Worm (Caenorhabditis elegans) whole organism, L4 larva: Measurements from ENCODE around the gene VZK822L.2.

Experiments used
- D1046.2 ChIP-seq: fragments of 200-800 bp; sonication (Bioruptor generic); IDR thresholded peaks from 2 replicates; pipeline ENCODE4 v1.3.6; 2022; ENCODE audit warnings: missing genetic modification characterization, missing compliant biosample characterization
- F10B5.3 ChIP-seq: sonication (generic microtip); optimal IDR thresholded peaks from 2 replicates; lab custom pipeline; 2016; ENCODE audit warnings: mild to moderate bottlenecking, missing genetic modification characterization, missing compliant biosample characterization
- F26F4.8 ChIP-seq: fragments of 200-800 bp; sonication (Bioruptor generic); conservative IDR thresholded peaks from 2 replicates; pipeline ENCODE4 v1.3.6; 2022; ENCODE audit warnings: missing genetic modification characterization, missing compliant biosample characterization
- F37D6.2 ChIP-seq: sonication (generic microtip); optimal IDR thresholded peaks from 2 replicates; lab custom pipeline; 2016; ENCODE audit warnings: mild to moderate bottlenecking, missing genetic modification characterization, missing compliant biosample characterization
- F44E2.7 ChIP-seq: fragments of 200-800 bp; sonication (Bioruptor generic); IDR thresholded peaks from 2 replicates; pipeline ENCODE4 v2.1.2; 2022; ENCODE audit warnings: missing genetic modification characterization, missing compliant biosample characterization
- F49E8.2 ChIP-seq: sonication (generic microtip); optimal IDR thresholded peaks from 2 replicates; lab custom pipeline; 2016; ENCODE audit warnings: missing compliant biosample characterization, mild to moderate bottlenecking, missing genetic modification characterization, borderline replicate concordance
- R02D3.7 ChIP-seq: fragments of 150-350 bp; sonication (generic microtip); optimal IDR thresholded peaks from 3 replicates; lab custom pipeline; 2014; ENCODE audit warnings: missing biosample characterization, missing genetic modification characterization
- Y105C5A.15 ChIP-seq: fragments of 200-800 bp; sonication (Bioruptor generic); IDR thresholded peaks from 2 replicates; pipeline ENCODE4 v1.3.6; 2022; ENCODE audit warnings: missing genetic modification characterization, missing compliant biosample characterization
- Y5F2A.4 ChIP-seq: fragments of 200-800 bp; sonication (Bioruptor generic); optimal IDR thresholded peaks from 2 replicates; lab custom pipeline; 2018; ENCODE audit warnings: mild to moderate bottlenecking, missing genetic modification characterization, missing compliant biosample characterization
- ZK337.2 ChIP-seq: fragments of 200-800 bp; sonication (Bioruptor generic); IDR thresholded peaks from 2 replicates; pipeline ENCODE4 v1.3.6; 2022; ENCODE audit warnings: missing genetic modification reagents, missing genetic modification characterization, missing compliant biosample characterization
- aha-1 ChIP-seq: fragments of 150-350 bp; peaks from one replicate; lab custom pipeline; 2014; ENCODE audit warnings: missing biosample characterization, missing genetic modification characterization
- aly-2 ChIP-seq: sonication (generic microtip); optimal IDR thresholded peaks from 2 replicates; lab custom pipeline; 2018; ENCODE audit warnings: missing biosample characterization, missing genetic modification characterization
- ceh-20 ChIP-seq: fragments of 200-800 bp; sonication (Bioruptor generic); IDR thresholded peaks from 2 replicates; pipeline ENCODE4 v1.3.6; 2022; ENCODE audit warnings: missing genetic modification reagents, missing genetic modification characterization, missing compliant biosample characterization
- ceh-44 ChIP-seq: fragments of 200-800 bp; sonication (Bioruptor generic); IDR thresholded peaks from 2 replicates; pipeline ENCODE4 v1.3.6; 2022; ENCODE audit warnings: missing genetic modification reagents, missing genetic modification characterization, missing compliant biosample characterization
- ces-1 ChIP-seq: fragments of 150-350 bp; sonication (generic microtip); optimal IDR thresholded peaks from 4 replicates; lab custom pipeline; 2014; ENCODE audit warnings: missing biosample characterization, missing genetic modification reagents, missing genetic modification characterization
- ctbp-1 ChIP-seq: fragments of 200-800 bp; sonication (Bioruptor generic); IDR thresholded peaks from 2 replicates; pipeline ENCODE4 v1.3.6; 2022; ENCODE audit warnings: missing genetic modification reagents, missing genetic modification characterization, missing compliant biosample characterization
- daf-16 ChIP-seq, 3 experiments: sonication (generic microtip); optimal IDR thresholded peaks; 2 replicates each; lab custom pipeline; 2016 to 2017; ENCODE audit warnings: missing genetic modification characterization in 3 of 3, missing genetic modification reagents in 3 of 3, mild to moderate bottlenecking in 2 of 3, missing compliant biosample characterization in 2 of 3, missing biosample characterization in 1 of 3, moderate library complexity in 1 of 3
- daf-8 ChIP-seq: fragments of 200-800 bp; sonication (Bioruptor generic); IDR thresholded peaks from 2 replicates; pipeline ENCODE4 v1.3.6; 2022; ENCODE audit warnings: missing genetic modification characterization, missing compliant biosample characterization
- dmd-8 ChIP-seq: fragments of 200-800 bp; sonication (Bioruptor generic); IDR thresholded peaks from 2 replicates; pipeline ENCODE4 v1.3.6; 2022; ENCODE audit warnings: missing genetic modification characterization, missing compliant biosample characterization
- fos-1 ChIP-seq: fragments of 150-350 bp; optimal IDR thresholded peaks from 2 replicates; lab custom pipeline; 2014; ENCODE audit warnings: missing biosample characterization, missing genetic modification characterization
- gei-8 ChIP-seq: fragments of 200-800 bp; sonication (Bioruptor generic); optimal IDR thresholded peaks from 2 replicates; lab custom pipeline; 2018; ENCODE audit warnings: mild to moderate bottlenecking, missing genetic modification characterization, missing compliant biosample characterization
- hif-1 ChIP-seq, 2 experiments: sonication (generic microtip); optimal IDR thresholded peaks; 2 replicates each; lab custom pipeline; 2016 to 2017; ENCODE audit warnings: missing compliant biosample characterization in 2 of 2, missing genetic modification characterization in 2 of 2, missing genetic modification reagents in 2 of 2, missing genotype in 2 of 2, mild to moderate bottlenecking in 1 of 2
- hlh-30 ChIP-seq: sonication (generic microtip); optimal IDR thresholded peaks from 2 replicates; lab custom pipeline; 2017; ENCODE audit warnings: antibody characterized with exemption, mild to moderate bottlenecking, missing genetic modification characterization, missing compliant biosample characterization; ENCODE audit not compliant: insufficient read depth
- hmg-1.1 ChIP-seq: fragments of 200-800 bp; sonication (Bioruptor generic); IDR thresholded peaks from 2 replicates; pipeline ENCODE4 v1.3.6; 2022; ENCODE audit warnings: missing genetic modification reagents, missing genetic modification characterization, missing compliant biosample characterization
- lim-7 ChIP-seq: fragments of 200-800 bp; sonication (Bioruptor generic); IDR thresholded peaks from 2 replicates; pipeline ENCODE4 v1.3.6; 2022; ENCODE audit warnings: missing genetic modification characterization, missing compliant biosample characterization
- lin-15B ChIP-seq: fragments of 150-350 bp; sonication (generic microtip); optimal IDR thresholded peaks from 3 replicates; lab custom pipeline; 2014; ENCODE audit warnings: missing biosample characterization, missing genetic modification characterization
- lin-39 ChIP-seq: fragments of 150-350 bp; optimal IDR thresholded peaks from 2 replicates; lab custom pipeline; 2014; ENCODE audit warnings: missing biosample characterization, missing genetic modification reagents, missing genetic modification characterization
- lsy-2 ChIP-seq, 2 experiments: fragments of 150-350 bp in 1 of 2; sonication (generic microtip) in 1 of 2; optimal IDR thresholded peaks; 2 replicates each; lab custom pipeline; 2014 to 2017; ENCODE audit warnings: missing biosample characterization in 2 of 2, missing genetic modification characterization in 2 of 2
- madf-5 ChIP-seq, 2 experiments: fragments of 200-800 bp; sonication (Bioruptor generic); IDR thresholded peaks; 2 replicates each; pipeline ENCODE4 v1.3.6; 2022; ENCODE audit warnings: missing compliant biosample characterization in 2 of 2, missing genetic modification characterization in 2 of 2
- mdt-29 ChIP-seq: fragments of 200-800 bp; sonication (Bioruptor generic); IDR thresholded peaks from 2 replicates; pipeline ENCODE4 v1.3.6; 2022; ENCODE audit warnings: missing genetic modification reagents, missing genetic modification characterization, missing compliant biosample characterization
- mes-2 ChIP-seq: sonication (generic microtip); optimal IDR thresholded peaks from 2 replicates; lab custom pipeline; 2016; ENCODE audit warnings: missing genotype, mild to moderate bottlenecking, missing genetic modification characterization, missing compliant biosample characterization; ENCODE audit not compliant: poor library complexity, severe bottlenecking
- mxl-2 ChIP-seq: fragments of 200-800 bp; sonication (Bioruptor generic); conservative IDR thresholded peaks from 2 replicates; pipeline ENCODE4 v1.3.6; 2022; ENCODE audit warnings: missing genetic modification reagents, missing genetic modification characterization, missing compliant biosample characterization
- nhr-10 ChIP-seq: fragments of 150-350 bp; optimal IDR thresholded peaks from 2 replicates; lab custom pipeline; 2014; ENCODE audit warnings: missing biosample characterization, missing genetic modification characterization
- nhr-102 ChIP-seq: sonication (generic microtip); optimal IDR thresholded peaks from 2 replicates; lab custom pipeline; 2016; ENCODE audit warnings: mild to moderate bottlenecking, missing genetic modification characterization, moderate library complexity, missing compliant biosample characterization
- nhr-111 ChIP-seq: fragments of 200-800 bp; sonication (Bioruptor generic); optimal IDR thresholded peaks from 2 replicates; lab custom pipeline; 2018; ENCODE audit warnings: mild to moderate bottlenecking, missing genetic modification characterization, missing compliant biosample characterization
- nhr-28 ChIP-seq: fragments of 150-350 bp; optimal IDR thresholded peaks from 2 replicates; lab custom pipeline; 2014; ENCODE audit warnings: missing biosample characterization, missing genetic modification characterization
- pha-4 ChIP-seq, 2 experiments: fragments of 150-350 bp in 1 of 2; fragments of 200-800 bp in 1 of 2; sonication (Bioruptor generic) in 1 of 2; IDR thresholded peaks in 1 of 2; optimal IDR thresholded peaks in 1 of 2; 2 replicates each; pipeline versions ENCODE4 v1.3.6 to Lab custom; 2014 to 2022; ENCODE audit warnings: missing genetic modification characterization in 2 of 2, missing genetic modification reagents in 2 of 2, missing biosample characterization in 1 of 2, missing compliant biosample characterization in 1 of 2
- pqm-1 ChIP-seq: sonication (generic microtip); optimal IDR thresholded peaks from 2 replicates; lab custom pipeline; 2017; ENCODE audit warnings: missing biosample characterization, missing genetic modification characterization
- snpc-1.2 ChIP-seq: fragments of 200-800 bp; sonication (Bioruptor generic); IDR thresholded peaks from 2 replicates; pipeline ENCODE4 v1.3.6; 2022; ENCODE audit warnings: missing genetic modification reagents, missing genetic modification characterization, missing compliant biosample characterization
- zfp-3 ChIP-seq: fragments of 200-800 bp; sonication (Bioruptor generic); conservative IDR thresholded peaks from 2 replicates; pipeline ENCODE4 v1.3.6; 2022; ENCODE audit warnings: missing genetic modification reagents, missing genetic modification characterization, missing compliant biosample characterization
- zip-11 ChIP-seq: fragments of 200-800 bp; sonication (Bioruptor generic); IDR thresholded peaks from 2 replicates; pipeline ENCODE4 v1.3.6; 2022; ENCODE audit warnings: missing genetic modification characterization, missing compliant biosample characterization
- ztf-7 ChIP-seq: fragments of 150-350 bp; optimal IDR thresholded peaks from 2 replicates; lab custom pipeline; 2014; ENCODE audit warnings: missing biosample characterization, missing genetic modification characterization

VZK822L.2 gene

ce11 chrIV:11945621-11946020 lies 33.8 kb downstream of the VZK822L.2 start, which contains the start of gene ZK829.3:
Gene ZK829.3, minus strand, starts transcription at chrIV:11945721.
- no peak for TF ChIP-seq F37D6.2 (tag; lab: Kevin White, UChicago)

- no peak for TF ChIP-seq snpc-1.2 (GFP tag; lab: Robert Waterston, UW)
Observed at ce11 chrIV:11949717-11950116, 37.9 kb downstream of the VZK822L.2 start, which contains the start of gene hdl-1. Gene hdl-1, minus strand, starts transcription at chrIV:11949817.

- TF ChIP-seq D1046.2 (no peak), aha-1 (peak; percentile 56), F26F4.8 (GFP tag; lab: Robert Waterston, UW) (no peak), nhr-10 (tag; lab: Kevin White, UChicago) (no peak)
- TF ChIP-seq, all 104 proteins: peak for 1
Observed at ce11 chrIV:11950270-11950669, 38.4 kb downstream of the VZK822L.2 start, which contains the start of gene tbx-36. Gene tbx-36, plus strand, starts transcription at chrIV:11950570.

DNA sequence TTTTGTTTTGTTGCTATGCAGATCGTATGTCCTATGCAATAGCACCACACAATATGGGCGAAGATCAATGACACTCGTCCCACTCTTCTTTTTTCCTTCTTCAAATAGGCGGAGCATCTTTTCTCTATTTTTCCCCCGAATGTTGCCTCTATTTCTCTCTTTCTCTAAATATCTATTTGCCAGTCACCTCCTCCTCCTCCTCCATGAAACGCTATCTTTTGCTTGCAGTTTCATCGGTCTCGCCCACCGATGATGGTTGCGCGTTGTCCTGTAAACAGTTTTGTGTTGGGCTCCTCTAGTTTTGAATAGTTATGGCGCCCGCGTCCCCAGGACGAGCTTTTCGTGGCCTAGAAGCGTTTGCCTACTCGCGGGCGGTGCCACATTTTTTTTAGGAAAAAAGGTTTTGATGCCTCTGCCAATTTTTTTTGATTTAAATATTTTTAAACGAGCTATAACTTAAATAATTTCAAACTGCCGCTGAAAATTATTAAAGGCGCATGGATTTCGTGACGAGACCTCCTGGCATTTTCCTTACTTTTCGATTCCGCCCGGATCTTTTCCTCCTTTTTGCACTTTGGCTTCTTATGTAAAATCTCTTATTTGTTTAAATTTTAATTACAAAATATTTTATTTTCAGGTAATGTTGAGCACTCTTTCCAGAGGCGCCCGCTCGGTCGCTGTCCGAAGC lies 40.9 kb downstream of the VZK822L.2 start, which contains the start of gene gdh-1:
Gene gdh-1 (plus strand): TSS at position 638 of the 688 bp plus-strand sequence.
- TF ChIP-seq hif-1 (tag; optimal IDR thresholded peaks at IDR 0.05; lab: Kevin White, UChicago) (peak in 1 of 2 experiments; percentile 44), nhr-28 (tag; lab: Kevin White, UChicago) (peak; percentile 74), F10B5.3 (tag; lab: Kevin White, UChicago) (no peak), nhr-111 (GFP tag; lab: Kevin White, UChicago) (no peak), F49E8.2 (tag; lab: Kevin White, UChicago) (no peak), zip-11 (no peak), gei-8 (GFP tag; lab: Kevin White, UChicago) (no peak), ceh-20 (GFP tag; lab: Robert Waterston, UW) (0 out of 2 replicates have a peak, but pooled peaks have one; percentile 23), mes-2 (tag; lab: Kevin White, UChicago) (no peak), hlh-30 (peak; percentile 24), R02D3.7 (tag; lab: Kevin White, UChicago) (no peak), nhr-102 (tag; lab: Kevin White, UChicago) (no peak), dmd-8 (GFP tag; lab: Robert Waterston, UW) (no peak), lin-15B (tag; lab: Kevin White, UChicago) (no peak), lsy-2 (tag; optimal IDR thresholded peaks at IDR 0.05; lab: Kevin White, UChicago) (peak in 1 of 2 experiments; percentile 56), F44E2.7 (GFP tag; lab: Robert Waterston, UW) (no peak), pha-4 (GFP tag; IDR thresholded peaks at IDR 0.05; lab: Robert Waterston, UW) (no peak), pha-4 (tag; optimal IDR thresholded peaks at IDR 0.05; lab: Kevin White, UChicago) (peak; percentile 35), lim-7 (GFP tag; lab: Robert Waterston, UW) (no peak), aly-2 (tag; lab: Kevin White, UChicago) (no peak), madf-5 (GFP tag; IDR thresholded peaks at IDR 0.05; lab: Robert Waterston, UW) (no peak), nhr-10 (tag; lab: Kevin White, UChicago) (no peak), Y105C5A.15 (no peak), F37D6.2 (tag; lab: Kevin White, UChicago) (no peak), ces-1 (GFP tag; lab: Kevin White, UChicago) (no peak), Y5F2A.4 (GFP tag; lab: Kevin White, UChicago) (no peak), lin-39 (tag; lab: Kevin White, UChicago) (no peak), mdt-29 (GFP tag; lab: Robert Waterston, UW) (no peak), ceh-44 (GFP tag; lab: Robert Waterston, UW) (no peak), hmg-1.1 (peak; percentile 50), ZK337.2 (GFP tag; lab: Robert Waterston, UW) (no peak), zfp-3 (GFP tag; lab: Robert Waterston, UW) (no peak), mxl-2 (no peak), ctbp-1 (no peak), fos-1 (tag; lab: Kevin White, UChicago) (no peak), ztf-7 (no peak), daf-16 (GFP tag; optimal IDR thresholded peaks at IDR 0.05; lab: Kevin White, UChicago) (no peak), daf-16 (tag; optimal IDR thresholded peaks at IDR 0.05; lab: Kevin White, UChicago) (peak; percentile 60), daf-8 (GFP tag; lab: Robert Waterston, UW) (no peak), pqm-1 (tag; lab: Kevin White, UChicago) (peak; percentile 5)
